Worm (Caenorhabditis elegans): ENCODE data around the gene Y39A3CL.3.

DNA sequence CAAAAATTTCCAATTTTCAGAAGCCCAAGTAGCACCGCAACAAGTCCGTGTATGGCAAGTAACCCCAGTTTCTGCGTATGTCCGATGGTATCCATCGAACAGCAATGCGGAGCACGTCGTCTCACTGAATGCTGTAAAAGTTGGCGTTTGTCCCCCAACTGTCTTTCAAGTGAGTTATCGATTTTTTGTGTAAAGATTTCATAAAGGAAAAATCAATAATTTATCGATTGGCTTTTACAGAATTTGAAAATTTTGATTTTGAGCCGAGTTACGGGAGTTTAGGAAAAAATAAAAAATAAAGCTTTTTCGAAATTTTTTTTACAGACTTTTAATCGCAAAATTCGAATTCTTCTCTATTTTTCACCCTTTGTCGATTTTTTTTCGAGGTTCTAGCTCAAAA, 16.5 kb downstream of the Y39A3CL.3 start:
- TF ChIP-seq sea-1 (GFP tag; conservative IDR thresholded peaks at IDR 0.05), result no peak
- no peak for TF ChIP-seq ama-1 (optimal IDR thresholded peaks at IDR 0.05)
- TF ChIP-seq flt-1 (GFP tag; IDR thresholded peaks at IDR 0.05), result no peak
- no peak for TF ChIP-seq hmg-4 (GFP tag; optimal IDR thresholded peaks at IDR 0.05)
- TF ChIP-seq aly-1 (tag; optimal IDR thresholded peaks at IDR 0.05), result no peak
- TF ChIP-seq ceh-36 (tag; optimal IDR thresholded peaks at IDR 0.05), result no peak
- TF ChIP-seq hnd-1 (tag; optimal IDR thresholded peaks at IDR 0.05), result no peak
- TF ChIP-seq hmbx-1 (tag; optimal IDR thresholded peaks at IDR 0.05), result no peak
- no peak for TF ChIP-seq B0310.2 (tag; optimal IDR thresholded peaks at IDR 0.05)
- TF ChIP-seq F13C5.2 (tag; optimal IDR thresholded peaks at IDR 0.05), result no peak
- no peak for TF ChIP-seq tra-4 (tag; optimal IDR thresholded peaks at IDR 0.05)
- no peak for TF ChIP-seq ets-7 (tag; optimal IDR thresholded peaks at IDR 0.05)
- no peak for TF ChIP-seq ceh-13 (GFP tag; optimal IDR thresholded peaks at IDR 0.05)
- no peak for TF ChIP-seq pes-1 (GFP tag; IDR thresholded peaks at IDR 0.05)
